Worm (Caenorhabditis elegans) whole organism, mixed stage, embryonic: Measurements from ENCODE around the gene kin-36.

Experiments
- elt-3 ChIP-seq: fragments of 150-350 bp; optimal IDR thresholded peaks from 2 replicates; lab custom pipeline; 2014; ENCODE audit warnings: missing biosample characterization, missing genetic modification characterization
- mep-1 ChIP-seq: fragments of 150-350 bp; optimal IDR thresholded peaks from 2 replicates; lab custom pipeline; 2017; ENCODE audit warnings: missing biosample characterization, missing genetic modification reagents, missing genetic modification characterization, inconsistent platforms
- nhr-2 ChIP-seq: fragments of 150-350 bp; optimal IDR thresholded peaks from 2 replicates; lab custom pipeline; 2014; ENCODE audit warnings: missing biosample characterization, missing genetic modification characterization
- nhr-76 ChIP-seq: sonication (generic microtip); optimal IDR thresholded peaks from 2 replicates; lab custom pipeline; 2017; ENCODE audit warnings: missing biosample characterization, missing genetic modification characterization
- pha-4 ChIP-seq: fragments of 150-350 bp; optimal IDR thresholded peaks from 2 replicates; lab custom pipeline; 2018; ENCODE audit warnings: missing biosample characterization, missing genetic modification reagents, missing genetic modification characterization
- snpc-4 ChIP-seq: fragments of 150-350 bp; optimal IDR thresholded peaks from 2 replicates; lab custom pipeline; 2014; ENCODE audit warnings: missing biosample characterization, missing genetic modification characterization
- sptf-1 ChIP-seq: sonication (generic microtip); optimal IDR thresholded peaks from 2 replicates; lab custom pipeline; 2017; ENCODE audit warnings: mild to moderate bottlenecking, missing genetic modification characterization, moderate library complexity, missing compliant biosample characterization
- unc-62 ChIP-seq: fragments of 150-350 bp; optimal IDR thresholded peaks from 2 replicates; lab custom pipeline; 2014; ENCODE audit warnings: missing biosample characterization, missing genetic modification reagents, missing genetic modification characterization
- ztf-11 ChIP-seq: fragments of 150-350 bp; optimal IDR thresholded peaks from 2 replicates; lab custom pipeline; 2014; ENCODE audit warnings: missing biosample characterization, missing genetic modification characterization

ce11 chrIV:4660151-4661041 is 18.4 kb upstream of the kin-36 start, which contains the start of the genes F29B9.11 and jmjd-1.2:
- TF ChIP-seq sptf-1 (peak; percentile 80), nhr-2 (tag; lab: Kevin White, UChicago) (no peak), pha-4 (tag; lab: Kevin White, UChicago) (peak; percentile 28), mep-1 (tag; lab: Kevin White, UChicago) (peak; percentile 77), unc-62 (GFP tag; lab: Kevin White, UChicago) (no peak), ztf-11 (tag; lab: Kevin White, UChicago) (no peak), elt-3 (tag; lab: Kevin White, UChicago) (no peak), nhr-76 (tag; lab: Kevin White, UChicago) (no peak), snpc-4 (tag; lab: Kevin White, UChicago) (no peak)
